Worm (Caenorhabditis elegans) whole organism, L4 larva: ENCODE data around the gene F28H7.3.

Source experiments
- ctbp-1 ChIP-seq: fragments of 200-800 bp; sonication (Bioruptor generic); IDR thresholded peaks from 2 replicates; pipeline ENCODE4 v1.3.6; 2022; ENCODE audit warnings: missing genetic modification reagents, missing genetic modification characterization, missing compliant biosample characterization
- dmd-8 ChIP-seq: fragments of 200-800 bp; sonication (Bioruptor generic); IDR thresholded peaks from 2 replicates; pipeline ENCODE4 v1.3.6; 2022; ENCODE audit warnings: missing genetic modification characterization, missing compliant biosample characterization
- fkh-10 ChIP-seq: fragments of 150-350 bp; optimal IDR thresholded peaks from 2 replicates; lab custom pipeline; 2014; ENCODE audit warnings: missing biosample characterization, missing genetic modification reagents, missing genetic modification characterization
- lin-13 ChIP-seq: fragments of 150-350 bp; optimal IDR thresholded peaks from 2 replicates; lab custom pipeline; 2014; ENCODE audit warnings: missing biosample characterization, missing genetic modification reagents, missing genetic modification characterization
- mdl-1 ChIP-seq, 2 experiments: fragments of 150-350 bp in 1 of 2; sonication (generic microtip) in 1 of 2; optimal IDR thresholded peaks; 2 replicates each; lab custom pipeline; 2014 to 2017; ENCODE audit warnings: missing biosample characterization in 2 of 2, missing genetic modification characterization in 2 of 2
- nhr-237 ChIP-seq: sonication (generic microtip); optimal IDR thresholded peaks from 2 replicates; lab custom pipeline; 2017; ENCODE audit warnings: missing biosample characterization, missing genetic modification characterization
- pqm-1 ChIP-seq: sonication (generic microtip); optimal IDR thresholded peaks from 2 replicates; lab custom pipeline; 2017; ENCODE audit warnings: missing biosample characterization, missing genetic modification characterization

DNA sequence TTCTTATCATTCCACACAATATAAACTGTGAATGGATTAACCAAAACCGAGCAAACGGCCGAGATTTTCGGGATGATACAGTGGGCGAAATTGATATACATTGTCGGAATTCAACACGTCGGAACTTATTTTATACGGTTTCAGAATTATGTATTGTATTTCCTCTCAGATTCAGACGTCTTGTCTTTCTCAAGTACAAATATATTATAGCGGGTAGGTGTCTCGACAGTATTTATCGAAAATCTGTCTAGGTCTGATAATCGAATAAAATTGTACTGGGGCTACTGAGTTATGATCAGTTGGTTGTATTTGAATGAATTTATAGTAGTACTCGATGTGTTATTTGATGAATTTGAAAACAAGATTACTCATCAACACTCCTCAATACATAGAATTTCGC is 6.9 kb downstream of the F28H7.3 start, which contains the start of gene srj-22:
- TF ChIP-seq ctbp-1 = no peak
- TF ChIP-seq fkh-10 (GFP tag; lab: Kevin White, UChicago) = no peak
- no peak for TF ChIP-seq dmd-8 (GFP tag; lab: Robert Waterston, UW)
- no peak for TF ChIP-seq pqm-1
- TF ChIP-seq nhr-237 (tag; lab: Kevin White, UChicago) = no peak
- TF ChIP-seq lin-13 (GFP tag; lab: Kevin White, UChicago) = no peak
- TF ChIP-seq mdl-1 (tag; optimal IDR thresholded peaks at IDR 0.05; lab: Kevin White, UChicago) = no peak
